Worm (Caenorhabditis elegans) whole organism, late embryonic: Measurements from ENCODE around the gene wrt-3.

ENCODE experiments used
- F13H6.1 ChIP-seq: sonication (generic microtip); optimal IDR thresholded peaks from 2 replicates; lab custom pipeline; 2016; ENCODE audit warnings: missing genetic modification characterization, missing compliant biosample characterization
- K09A11.1 ChIP-seq: sonication (generic microtip); optimal IDR thresholded peaks from 2 replicates; lab custom pipeline; 2017; ENCODE audit warnings: antibody characterized with exemption, mild to moderate bottlenecking, missing genetic modification characterization, missing compliant biosample characterization; ENCODE audit not compliant: insufficient read depth
- T23F11.4 ChIP-seq: fragments of 200-800 bp; sonication (Bioruptor generic); optimal IDR thresholded peaks from 2 replicates; lab custom pipeline; 2018; ENCODE audit warnings: mild to moderate bottlenecking, missing genetic modification characterization, missing compliant biosample characterization
- Y22D7AL.16 ChIP-seq: sonication (generic microtip); optimal IDR thresholded peaks from 2 replicates; lab custom pipeline; 2016; ENCODE audit warnings: missing genetic modification characterization, missing compliant biosample characterization
- ceh-14 ChIP-seq: sonication (generic microtip); optimal IDR thresholded peaks from 2 replicates; lab custom pipeline; 2016; ENCODE audit warnings: missing genotype, missing genetic modification characterization, missing compliant biosample characterization
- ceh-19 ChIP-seq: fragments of 200-800 bp; sonication (Bioruptor generic); optimal IDR thresholded peaks from 2 replicates; lab custom pipeline; 2018; ENCODE audit warnings: mild to moderate bottlenecking, missing genetic modification characterization, missing compliant biosample characterization
- ceh-30 ChIP-seq: fragments of 150-350 bp; optimal IDR thresholded peaks from 2 replicates; lab custom pipeline; 2014; ENCODE audit warnings: missing biosample characterization, missing genetic modification characterization
- ceh-31 ChIP-seq: sonication (generic microtip); optimal IDR thresholded peaks from 2 replicates; lab custom pipeline; 2016; ENCODE audit warnings: missing genetic modification characterization, missing compliant biosample characterization
- ceh-45 ChIP-seq: fragments of 200-800 bp; sonication (Bioruptor generic); IDR thresholded peaks from 2 replicates; pipeline ENCODE4 v1.3.6; 2022; ENCODE audit warnings: missing genetic modification reagents, missing genetic modification characterization, missing compliant biosample characterization
- ceh-48 ChIP-seq: sonication (generic microtip); optimal IDR thresholded peaks from 2 replicates; lab custom pipeline; 2016; ENCODE audit warnings: missing genetic modification characterization, inconsistent platforms, missing compliant biosample characterization
- fax-1 ChIP-seq: sonication (generic microtip); optimal IDR thresholded peaks from 2 replicates; lab custom pipeline; 2016; ENCODE audit warnings: missing genotype, missing genetic modification characterization, missing compliant biosample characterization
- gmeb-2 ChIP-seq: sonication (generic microtip); optimal IDR thresholded peaks from 2 replicates; lab custom pipeline; 2016; ENCODE audit warnings: missing genetic modification characterization, inconsistent platforms, missing compliant biosample characterization
- hlh-15 ChIP-seq: sonication (generic microtip); optimal IDR thresholded peaks from 2 replicates; lab custom pipeline; 2016; ENCODE audit warnings: missing genetic modification characterization, missing compliant biosample characterization
- hlh-30 ChIP-seq: sonication (generic microtip); optimal IDR thresholded peaks from 2 replicates; lab custom pipeline; 2017; ENCODE audit warnings: antibody characterized with exemption, missing genetic modification characterization, missing compliant biosample characterization; ENCODE audit not compliant: insufficient read depth
- hlh-6 ChIP-seq: sonication (generic microtip); optimal IDR thresholded peaks from 2 replicates; lab custom pipeline; 2016; ENCODE audit warnings: missing genotype, missing genetic modification characterization, missing compliant biosample characterization
- lim-6 ChIP-seq: sonication (generic microtip); optimal IDR thresholded peaks from 2 replicates; lab custom pipeline; 2016; ENCODE audit warnings: missing genetic modification characterization, missing compliant biosample characterization
- lin-11 ChIP-seq: fragments of 200-800 bp; sonication (Bioruptor generic); optimal IDR thresholded peaks from 2 replicates; lab custom pipeline; 2018; ENCODE audit warnings: mild to moderate bottlenecking, missing genetic modification characterization, missing compliant biosample characterization
- madf-2 ChIP-seq: sonication (generic microtip); optimal IDR thresholded peaks from 2 replicates; lab custom pipeline; 2017; ENCODE audit warnings: missing genetic modification characterization, missing compliant biosample characterization
- nfya-1 ChIP-seq: sonication (generic microtip); optimal IDR thresholded peaks from 2 replicates; lab custom pipeline; 2017; ENCODE audit warnings: missing genetic modification characterization, mild to moderate bottlenecking, missing compliant biosample characterization, antibody characterized with exemption, moderate library complexity
- nhr-232 ChIP-seq: sonication (generic microtip); optimal IDR thresholded peaks from 2 replicates; lab custom pipeline; 2016; ENCODE audit warnings: missing genetic modification characterization, missing compliant biosample characterization
- npax-4 ChIP-seq: sonication (generic microtip); optimal IDR thresholded peaks from 2 replicates; lab custom pipeline; 2016; ENCODE audit warnings: missing genetic modification characterization, missing compliant biosample characterization
- odd-2 ChIP-seq: sonication (generic microtip); optimal IDR thresholded peaks from 2 replicates; lab custom pipeline; 2017; ENCODE audit warnings: antibody characterized with exemption, mild to moderate bottlenecking, missing genetic modification characterization, missing compliant biosample characterization
- pat-9 ChIP-seq: fragments of 200-800 bp; sonication (Bioruptor generic); optimal IDR thresholded peaks from 2 replicates; lab custom pipeline; 2018; ENCODE audit warnings: mild to moderate bottlenecking, missing genetic modification characterization, moderate library complexity, missing compliant biosample characterization
- pha-2 ChIP-seq: sonication (generic microtip); optimal IDR thresholded peaks from 2 replicates; lab custom pipeline; 2017; ENCODE audit warnings: mild to moderate bottlenecking, missing genetic modification characterization, missing compliant biosample characterization
- pros-1 ChIP-seq: fragments of 150-350 bp; optimal IDR thresholded peaks from 2 replicates; lab custom pipeline; 2014; ENCODE audit warnings: missing biosample characterization, missing genetic modification reagents, missing genetic modification characterization
- sdc-2 ChIP-seq: sonication (generic microtip); optimal IDR thresholded peaks from 2 replicates; lab custom pipeline; 2016; ENCODE audit warnings: missing genotype, missing genetic modification characterization, missing compliant biosample characterization
- tbx-2 ChIP-seq: sonication (generic microtip); optimal IDR thresholded peaks from 2 replicates; lab custom pipeline; 2016; ENCODE audit warnings: missing genetic modification characterization, missing compliant biosample characterization
- unc-3 ChIP-seq, 2 experiments: fragments of 200-800 bp in 1 of 2; sonication (Bioruptor generic) in 1 of 2; sonication (generic microtip) in 1 of 2; conservative IDR thresholded peaks in 1 of 2; optimal IDR thresholded peaks in 1 of 2; 2 replicates each; pipeline versions ENCODE4 v1.3.6 to Lab custom; 2016 to 2022; ENCODE audit warnings: missing compliant biosample characterization in 2 of 2, missing genetic modification characterization in 2 of 2, missing genetic modification reagents in 1 of 2
- unc-42 ChIP-seq: sonication (generic microtip); optimal IDR thresholded peaks from 2 replicates; lab custom pipeline; 2016; ENCODE audit warnings: missing genotype, missing genetic modification characterization, missing compliant biosample characterization
- zip-5 ChIP-seq: sonication (generic microtip); optimal IDR thresholded peaks from 2 replicates; lab custom pipeline; 2016; ENCODE audit warnings: missing genetic modification characterization, missing compliant biosample characterization

The wrt-3 gene

DNA sequence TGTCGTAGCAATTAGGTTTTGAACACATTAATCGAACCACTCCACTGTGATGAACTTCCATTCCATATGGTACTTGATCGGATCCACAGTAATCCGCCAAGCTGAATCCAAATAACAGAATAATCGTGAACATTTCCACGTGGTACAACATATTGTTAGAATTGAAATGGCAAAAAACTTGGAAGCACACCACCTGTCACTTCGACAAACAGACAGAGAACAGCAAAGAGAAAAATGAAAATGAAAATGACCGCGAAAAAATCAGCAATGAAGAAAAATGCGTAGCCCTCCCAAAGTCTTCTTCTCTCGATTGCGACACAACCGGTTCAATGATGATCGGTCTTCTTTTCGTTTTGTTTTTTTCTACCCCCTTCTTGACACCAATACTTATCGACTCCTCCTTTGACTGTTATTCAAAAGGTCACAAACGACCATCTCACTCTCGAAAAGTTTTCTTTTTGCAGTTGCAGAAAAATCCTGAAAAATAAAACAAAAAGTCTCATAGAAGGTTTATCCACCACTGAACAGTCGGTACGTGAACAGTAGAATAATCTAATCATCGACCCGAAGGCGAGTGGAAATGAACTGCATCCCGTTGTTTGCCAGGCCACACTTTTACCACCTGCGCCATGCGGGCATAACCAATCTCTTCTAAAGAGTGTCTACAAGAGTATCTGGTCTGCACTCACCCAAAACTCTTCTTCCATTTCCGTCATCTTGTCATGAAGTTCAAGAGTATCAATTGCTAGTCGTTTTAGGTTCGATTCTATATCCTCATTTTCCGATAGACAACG, at the start of gene wrt-3 (continued):
- TF ChIP-seq gmeb-2 (peak; percentile 93), pros-1 (tag; lab: Kevin White, UChicago) (no peak), pha-2 (tag; lab: Kevin White, UChicago) (peak; percentile 89), sdc-2 (tag; lab: Kevin White, UChicago) (peak; percentile 87), pat-9 (tag; lab: Kevin White, UChicago) (peak; percentile 93), ceh-30 (tag; lab: Kevin White, UChicago) (peak; percentile 19), fax-1 (tag; lab: Kevin White, UChicago) (peak; percentile 97), ceh-19 (GFP tag; lab: Kevin White, UChicago) (peak; percentile 93), hlh-15 (tag; lab: Kevin White, UChicago) (peak; percentile 84), ceh-31 (tag; lab: Kevin White, UChicago) (peak; percentile 71), ceh-45 (GFP tag; lab: Robert Waterston, UW) (peak; percentile 90), hlh-30 (tag; lab: Kevin White, UChicago) (peak; percentile 14), nhr-232 (tag; lab: Kevin White, UChicago) (peak; percentile 87), nfya-1 (tag; lab: Kevin White, UChicago) (peak; percentile 50), F13H6.1 (tag; lab: Kevin White, UChicago) (peak; percentile 90), lim-6 (tag; lab: Kevin White, UChicago) (peak; percentile 83), unc-3 (GFP tag; conservative IDR thresholded peaks at IDR 0.05; lab: Robert Waterston, UW) (peak; percentile 90), unc-3 (tag; optimal IDR thresholded peaks at IDR 0.05; lab: Kevin White, UChicago) (peak; percentile 88)
- TF ChIP-seq, all 69 proteins: peak for 62

DNA sequence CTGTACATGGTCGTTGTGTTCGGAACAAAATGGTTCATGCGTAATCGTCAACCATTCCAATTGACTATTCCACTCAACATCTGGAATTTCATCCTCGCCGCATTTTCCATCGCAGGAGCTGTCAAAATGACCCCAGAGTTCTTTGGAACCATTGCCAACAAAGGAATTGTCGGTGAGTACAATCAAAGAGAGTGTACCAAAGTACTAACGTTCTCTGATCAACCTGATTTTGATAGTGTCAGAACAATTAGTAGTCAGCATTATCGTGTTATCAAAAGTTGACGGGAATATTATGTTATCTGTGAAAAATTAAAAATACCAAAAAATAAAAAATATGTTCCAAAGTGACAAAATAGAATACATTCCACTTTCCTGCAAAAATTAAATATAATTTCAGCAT, 49.7 kb upstream of the wrt-3 start:
- TF ChIP-seq pros-1 (tag; lab: Kevin White, UChicago) (no peak), hlh-15 (tag; lab: Kevin White, UChicago) (no peak), madf-2 (tag; lab: Kevin White, UChicago) (no peak), ceh-48 (tag; lab: Kevin White, UChicago) (no peak), lin-11 (tag; lab: Kevin White, UChicago) (no peak), ceh-14 (tag; lab: Kevin White, UChicago) (no peak), npax-4 (tag; lab: Kevin White, UChicago) (no peak), ceh-31 (tag; lab: Kevin White, UChicago) (no peak), unc-42 (tag; lab: Kevin White, UChicago) (no peak), Y22D7AL.16 (tag; lab: Kevin White, UChicago) (no peak), hlh-6 (no peak), zip-5 (tag; lab: Kevin White, UChicago) (no peak), tbx-2 (tag; lab: Kevin White, UChicago) (no peak), odd-2 (no peak)

DNA sequence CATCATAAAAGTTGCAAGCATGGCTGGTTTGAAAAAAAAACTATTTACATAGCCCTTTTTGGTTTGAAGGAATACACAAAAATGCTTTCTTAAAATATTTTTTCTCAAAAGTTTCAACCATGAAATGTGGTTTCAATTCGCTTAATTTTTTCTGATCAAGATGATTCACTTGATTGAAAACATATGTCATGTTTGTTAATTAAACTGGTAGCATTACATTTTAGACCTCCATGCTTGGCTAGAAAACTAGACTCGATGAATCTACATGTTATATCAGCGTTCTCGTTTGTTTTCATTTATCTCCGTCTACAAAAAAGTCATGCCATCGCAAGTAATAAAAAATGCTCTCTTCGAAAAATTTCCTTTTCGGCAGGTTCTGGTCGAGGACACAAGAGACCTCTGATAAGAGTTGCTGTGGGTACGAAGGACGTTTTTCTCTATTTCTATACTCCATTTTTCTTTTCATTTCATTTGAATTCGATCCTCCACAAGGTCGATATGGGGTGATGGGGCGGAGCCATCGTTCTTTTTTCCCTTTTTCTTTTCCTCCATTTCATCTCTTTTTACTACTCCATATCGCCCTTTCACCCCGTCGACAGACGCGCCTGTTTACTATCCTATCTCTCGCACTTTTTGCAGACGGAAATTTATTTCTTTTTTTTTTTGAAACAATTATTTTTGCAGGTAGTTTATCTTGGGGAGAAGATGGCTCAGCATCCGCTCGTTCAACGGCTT, 48.6 kb upstream of the wrt-3 start, which contains the start of gene elo-1:
Gene elo-1, plus strand, starts transcription at position 685 of the 735 bp plus-strand sequence.
- no peak for TF ChIP-seq K09A11.1 (tag; lab: Kevin White, UChicago)
- TF ChIP-seq lim-6 (tag; lab: Kevin White, UChicago), result no peak

DNA sequence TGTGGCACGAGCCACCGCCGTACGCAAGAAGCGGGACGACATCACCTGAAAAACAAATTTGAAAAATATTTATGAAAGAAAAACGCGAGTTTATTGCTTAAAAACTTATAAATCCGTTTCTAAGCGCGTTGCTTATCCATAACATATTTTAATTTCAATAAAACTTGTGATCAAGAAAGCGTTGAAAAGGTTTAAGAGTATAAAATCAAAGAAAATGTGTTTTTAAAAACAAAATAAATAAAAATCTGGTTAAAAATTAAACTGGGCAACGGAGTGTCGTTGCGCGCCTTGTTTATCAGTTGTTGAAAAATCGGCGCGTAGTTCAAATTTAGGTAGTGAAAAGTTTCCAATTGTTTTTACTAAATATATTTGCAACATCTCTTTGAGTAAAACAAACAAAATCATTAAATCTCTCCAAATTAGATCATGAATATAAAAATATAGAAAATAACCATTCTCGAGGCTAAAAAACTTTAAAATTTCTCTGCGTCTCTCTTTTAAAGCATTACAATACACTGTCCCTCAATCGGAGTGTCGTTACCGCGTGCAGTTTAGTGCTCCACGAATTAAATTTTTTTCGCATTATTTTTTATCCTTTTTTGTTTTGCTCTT, 47.7 kb upstream of the wrt-3 start, which contains the start of gene ndua-5:
Gene ndua-5, minus strand, starts transcription at position 51 of the 612 bp plus-strand sequence.
- peak; percentile 60 for TF ChIP-seq unc-42 (tag; lab: Kevin White, UChicago)
- no peak for TF ChIP-seq T23F11.4 (GFP tag; lab: Kevin White, UChicago)
